Worm (Caenorhabditis elegans) whole organism, mixed stage, embryonic: Measurements from ENCODE around the gene hbl-1.

Experiments
- M03D4.4 ChIP-seq: sonication (generic microtip); optimal IDR thresholded peaks from 2 replicates; lab custom pipeline; 2017; ENCODE audit warnings: mild to moderate bottlenecking, missing genetic modification characterization, missing compliant biosample characterization
- bed-3 ChIP-seq: fragments of 200-800 bp; sonication (Bioruptor generic); optimal IDR thresholded peaks from 3 replicates; lab custom pipeline; 2018; ENCODE audit warnings: mild to moderate bottlenecking, missing genetic modification characterization, moderate library complexity, missing compliant biosample characterization
- blmp-1 ChIP-seq: fragments of 150-350 bp; optimal IDR thresholded peaks from 2 replicates; lab custom pipeline; 2014; ENCODE audit warnings: missing biosample characterization, missing genetic modification characterization
- ceh-43 ChIP-seq: fragments of 200-800 bp; sonication (Bioruptor generic); optimal IDR thresholded peaks from 2 replicates; lab custom pipeline; 2018; ENCODE audit warnings: mild to moderate bottlenecking, missing genetic modification characterization, moderate library complexity, missing compliant biosample characterization
- ceh-83 ChIP-seq: fragments of 200-800 bp; sonication (Bioruptor generic); optimal IDR thresholded peaks from 2 replicates; lab custom pipeline; 2018; ENCODE audit warnings: mild to moderate bottlenecking, missing genetic modification characterization, missing compliant biosample characterization
- ces-1 ChIP-seq: fragments of 150-350 bp; optimal IDR thresholded peaks from 2 replicates; lab custom pipeline; 2014; ENCODE audit warnings: missing biosample characterization, missing genetic modification reagents, missing genetic modification characterization
- cnd-1 ChIP-seq: fragments of 200-800 bp; sonication (Bioruptor generic); optimal IDR thresholded peaks from 2 replicates; lab custom pipeline; 2018; ENCODE audit warnings: mild to moderate bottlenecking, missing genetic modification characterization, missing compliant biosample characterization
- drap-1 ChIP-seq: fragments of 200-800 bp; sonication (Bioruptor generic); optimal IDR thresholded peaks from 3 replicates; lab custom pipeline; 2018; ENCODE audit warnings: mild to moderate bottlenecking, missing genetic modification characterization, missing compliant biosample characterization
- elt-1 ChIP-seq: sonication (generic microtip); optimal IDR thresholded peaks from 2 replicates; lab custom pipeline; 2017; ENCODE audit warnings: missing genetic modification characterization, mild to moderate bottlenecking, missing compliant biosample characterization, antibody characterized with exemption, moderate library complexity, borderline replicate concordance; ENCODE audit not compliant: insufficient read depth
- elt-3 ChIP-seq: fragments of 150-350 bp; optimal IDR thresholded peaks from 2 replicates; lab custom pipeline; 2014; ENCODE audit warnings: missing biosample characterization, missing genetic modification characterization
- flh-1 ChIP-seq: fragments of 200-800 bp; sonication (Bioruptor generic); optimal IDR thresholded peaks from 2 replicates; lab custom pipeline; 2018; ENCODE audit warnings: mild to moderate bottlenecking, missing genetic modification characterization, moderate library complexity, missing compliant biosample characterization
- hlh-1 ChIP-seq: fragments of 150-350 bp; optimal IDR thresholded peaks from 2 replicates; lab custom pipeline; 2014; ENCODE audit warnings: missing biosample characterization, missing genetic modification reagents, missing genetic modification characterization
- lin-13 ChIP-seq: fragments of 150-350 bp; optimal IDR thresholded peaks from 2 replicates; lab custom pipeline; 2014; ENCODE audit warnings: missing biosample characterization, missing genetic modification characterization
- lin-32 ChIP-seq: fragments of 200-800 bp; sonication (Bioruptor generic); optimal IDR thresholded peaks from 2 replicates; lab custom pipeline; 2018; ENCODE audit warnings: mild to moderate bottlenecking, missing genetic modification characterization, missing compliant biosample characterization
- mep-1 ChIP-seq: fragments of 150-350 bp; optimal IDR thresholded peaks from 2 replicates; lab custom pipeline; 2017; ENCODE audit warnings: missing biosample characterization, missing genetic modification reagents, missing genetic modification characterization, inconsistent platforms
- mls-2 ChIP-seq: sonication (generic microtip); optimal IDR thresholded peaks from 2 replicates; lab custom pipeline; 2016; ENCODE audit warnings: mild to moderate bottlenecking, missing genetic modification characterization, moderate library complexity, missing compliant biosample characterization
- nhr-12 ChIP-seq: fragments of 150-350 bp; optimal IDR thresholded peaks from 2 replicates; lab custom pipeline; 2014; ENCODE audit warnings: missing biosample characterization, missing genetic modification characterization
- nhr-2 ChIP-seq: fragments of 150-350 bp; optimal IDR thresholded peaks from 2 replicates; lab custom pipeline; 2014; ENCODE audit warnings: missing biosample characterization, missing genetic modification characterization
- nhr-28 ChIP-seq: fragments of 150-350 bp; optimal IDR thresholded peaks from 2 replicates; lab custom pipeline; 2014; ENCODE audit warnings: missing biosample characterization, missing genetic modification characterization
- nhr-76 ChIP-seq: sonication (generic microtip); optimal IDR thresholded peaks from 2 replicates; lab custom pipeline; 2017; ENCODE audit warnings: missing biosample characterization, missing genetic modification characterization
- pha-4 ChIP-seq: fragments of 150-350 bp; optimal IDR thresholded peaks from 2 replicates; lab custom pipeline; 2018; ENCODE audit warnings: missing biosample characterization, missing genetic modification reagents, missing genetic modification characterization
- snpc-4 ChIP-seq: fragments of 150-350 bp; optimal IDR thresholded peaks from 2 replicates; lab custom pipeline; 2014; ENCODE audit warnings: missing biosample characterization, missing genetic modification characterization
- unc-120 ChIP-seq: sonication (generic microtip); optimal IDR thresholded peaks from 2 replicates; lab custom pipeline; 2017; ENCODE audit warnings: missing genetic modification characterization, missing compliant biosample characterization; ENCODE audit not compliant: poor library complexity, severe bottlenecking
- unc-39 ChIP-seq: fragments of 150-350 bp; optimal IDR thresholded peaks from 2 replicates; lab custom pipeline; 2014; ENCODE audit warnings: missing biosample characterization, missing genetic modification characterization
- unc-62 ChIP-seq: fragments of 150-350 bp; optimal IDR thresholded peaks from 2 replicates; lab custom pipeline; 2014; ENCODE audit warnings: missing biosample characterization, missing genetic modification reagents, missing genetic modification characterization
- zip-8 ChIP-seq: fragments of 150-350 bp; optimal IDR thresholded peaks from 2 replicates; lab custom pipeline; 2014; ENCODE audit warnings: missing biosample characterization, missing genetic modification characterization
- ztf-11 ChIP-seq: fragments of 150-350 bp; optimal IDR thresholded peaks from 2 replicates; lab custom pipeline; 2014; ENCODE audit warnings: missing biosample characterization, missing genetic modification characterization

The hbl-1 gene

DNA sequence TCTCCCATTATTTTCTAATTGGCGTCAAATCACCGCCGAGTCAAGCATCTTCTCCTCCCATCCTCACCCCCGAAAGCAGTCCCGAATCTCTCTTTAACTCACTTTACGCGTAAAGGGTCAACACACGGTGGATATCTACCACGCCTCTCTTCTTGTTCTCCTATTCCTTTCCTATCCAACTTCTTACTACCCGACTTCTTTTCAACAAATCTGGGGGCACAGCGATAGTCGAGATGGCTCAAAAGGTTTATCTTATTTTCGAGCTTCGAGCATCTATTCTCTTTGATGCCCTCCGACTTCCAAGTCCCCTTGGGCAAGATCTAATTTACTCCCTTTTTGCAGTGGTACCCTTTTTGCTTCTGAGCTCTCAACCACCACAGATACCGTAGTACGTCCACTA is 37.2 kb downstream of the hbl-1 start:
- no peak for TF ChIP-seq elt-1 (tag; lab: Kevin White, UChicago)
- TF ChIP-seq ces-1 (GFP tag; lab: Kevin White, UChicago): peak; percentile 77
- no peak for TF ChIP-seq nhr-12 (tag; lab: Kevin White, UChicago)
- TF ChIP-seq snpc-4 (tag; lab: Kevin White, UChicago): no peak
- TF ChIP-seq unc-120: no peak
- TF ChIP-seq nhr-2 (tag; lab: Kevin White, UChicago): no peak

DNA sequence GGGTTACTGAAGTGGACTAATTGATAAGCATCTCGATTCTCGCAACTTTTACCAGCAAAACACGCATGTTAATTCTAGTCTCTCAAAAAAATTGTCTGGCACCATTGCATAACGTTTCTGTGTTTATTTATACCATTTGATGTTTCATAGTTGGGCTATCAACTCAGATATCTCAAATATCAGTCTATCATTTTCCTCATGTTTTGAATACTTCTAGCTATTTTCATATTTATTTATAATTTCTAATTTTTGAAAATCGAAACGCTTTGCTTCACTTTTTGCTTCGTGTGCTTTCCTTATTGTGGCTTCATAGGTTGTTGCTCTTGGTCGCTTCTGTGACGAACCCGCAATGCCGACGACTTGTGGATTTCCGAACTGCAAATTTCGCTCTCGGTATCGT is 40.5 kb downstream of the hbl-1 start, which contains the start of gene ctbp-1:
Gene ctbp-1, plus strand, starts transcription at position 301 of the 400 bp plus-strand sequence.
- TF ChIP-seq lin-32 (GFP tag; lab: Kevin White, UChicago) (no peak), unc-62 (GFP tag; lab: Kevin White, UChicago) (no peak)

DNA sequence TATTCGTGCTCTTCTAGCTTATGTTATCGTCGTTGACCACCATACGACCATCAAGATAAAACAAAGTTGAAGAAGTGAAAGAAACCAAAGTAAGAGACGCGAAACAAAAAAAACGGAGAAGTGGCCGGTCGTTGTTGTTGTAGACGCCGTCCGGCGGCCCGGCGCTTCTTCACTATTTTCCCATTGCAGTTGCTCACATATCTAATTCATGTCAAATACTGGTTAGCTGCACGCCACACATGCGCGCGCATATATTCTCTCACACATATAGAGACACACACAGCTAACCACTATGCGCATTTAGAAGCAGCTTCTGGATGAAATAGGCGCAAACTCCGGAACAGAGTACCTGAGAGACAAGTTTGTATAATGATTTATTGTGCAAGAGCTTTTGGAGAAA is 46.1 kb downstream of the hbl-1 start:
- no peak for TF ChIP-seq ceh-43 (GFP tag; lab: Kevin White, UChicago)
- no peak for TF ChIP-seq elt-1 (tag; lab: Kevin White, UChicago)
- no peak for TF ChIP-seq blmp-1
- no peak for TF ChIP-seq bed-3
- TF ChIP-seq flh-1: no peak
- no peak for TF ChIP-seq M03D4.4 (tag; lab: Kevin White, UChicago)
- TF ChIP-seq snpc-4 (tag; lab: Kevin White, UChicago): no peak
- TF ChIP-seq nhr-76 (tag; lab: Kevin White, UChicago): no peak
- TF ChIP-seq pha-4: no peak
- no peak for TF ChIP-seq elt-3 (tag; lab: Kevin White, UChicago)
- no peak for TF ChIP-seq ceh-83 (GFP tag; lab: Kevin White, UChicago)
- TF ChIP-seq, all 35 proteins: peak for 0

DNA sequence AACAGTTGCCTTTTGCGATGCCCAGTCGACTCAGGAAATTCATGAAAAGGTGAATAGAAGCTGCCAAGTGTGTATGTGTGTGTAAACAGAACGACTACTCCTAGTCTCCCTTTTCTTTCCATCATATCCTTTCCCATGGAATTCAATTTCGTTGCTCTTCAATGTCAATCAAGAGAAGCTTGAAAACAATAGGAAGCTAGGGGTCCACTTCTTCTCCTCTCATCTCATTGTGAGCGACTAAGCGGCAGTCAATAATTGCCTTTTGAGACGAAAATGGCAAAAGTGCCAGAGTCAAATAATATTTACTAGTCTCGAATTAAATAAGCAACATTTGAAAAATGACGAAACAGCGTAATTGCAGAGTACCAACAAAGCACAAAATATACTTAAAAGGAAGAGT is 47.7 kb downstream of the hbl-1 start:
- TF ChIP-seq hlh-1 (tag; lab: Kevin White, UChicago): no peak
- no peak for TF ChIP-seq zip-8 (tag; lab: Kevin White, UChicago)
- TF ChIP-seq M03D4.4 (tag; lab: Kevin White, UChicago): no peak
- TF ChIP-seq lin-13: no peak
- no peak for TF ChIP-seq lin-32 (GFP tag; lab: Kevin White, UChicago)
- TF ChIP-seq ces-1 (GFP tag; lab: Kevin White, UChicago): peak; percentile 90
- no peak for TF ChIP-seq drap-1

DNA sequence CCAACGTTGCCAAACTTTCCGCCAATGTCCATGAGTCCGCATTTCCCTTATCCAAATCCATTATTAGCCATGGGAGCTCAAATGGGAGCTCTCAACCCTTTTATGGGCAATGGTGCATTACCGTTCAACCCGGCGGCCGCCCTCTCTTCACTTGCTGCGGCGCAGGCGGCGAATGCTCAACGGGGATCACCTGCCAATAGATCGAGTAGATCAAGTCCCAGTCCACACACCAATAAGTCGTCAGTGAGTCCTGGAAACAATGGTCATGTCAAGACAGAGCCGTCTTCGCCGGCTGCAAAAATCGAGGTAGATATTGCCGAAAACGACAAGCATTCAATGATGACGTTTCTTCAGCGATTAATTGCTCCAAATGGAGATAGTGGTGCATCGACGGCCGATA is 50.2 kb downstream of the hbl-1 start:
- TF ChIP-seq nhr-2 (tag; lab: Kevin White, UChicago) (no peak), zip-8 (tag; lab: Kevin White, UChicago) (no peak), blmp-1 (no peak), nhr-28 (tag; lab: Kevin White, UChicago) (no peak), snpc-4 (tag; lab: Kevin White, UChicago) (no peak), flh-1 (no peak), ces-1 (GFP tag; lab: Kevin White, UChicago) (no peak), unc-39 (no peak), mls-2 (no peak), bed-3 (no peak)

DNA sequence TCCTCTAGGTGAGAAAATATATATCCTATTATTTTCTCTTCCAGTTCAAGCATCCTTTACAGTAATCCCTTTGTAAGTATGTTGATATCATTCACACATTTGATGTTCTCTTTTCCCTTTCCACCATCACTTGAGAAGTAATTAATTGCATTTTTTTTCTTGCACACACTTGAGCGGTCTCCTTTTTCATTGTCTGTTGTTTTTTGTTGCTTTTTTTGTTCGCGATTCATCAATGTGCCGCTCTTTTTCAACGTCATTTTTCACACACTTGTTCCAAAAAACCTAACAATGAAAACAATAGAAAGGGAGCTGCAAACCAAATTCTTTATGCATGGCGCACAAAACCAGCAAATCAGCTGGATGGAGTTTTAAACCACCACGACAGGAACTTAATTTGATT is 53.6 kb downstream of the hbl-1 start, which contains the start of gene F49E10.4:
Gene F49E10.4, plus strand, starts transcription at position 301 of the 400 bp plus-strand sequence.
- TF ChIP-seq mep-1 (tag; lab: Kevin White, UChicago) (no peak), elt-3 (tag; lab: Kevin White, UChicago) (no peak), ces-1 (GFP tag; lab: Kevin White, UChicago) (peak; percentile 24), cnd-1 (tag; lab: Kevin White, UChicago) (no peak)

DNA sequence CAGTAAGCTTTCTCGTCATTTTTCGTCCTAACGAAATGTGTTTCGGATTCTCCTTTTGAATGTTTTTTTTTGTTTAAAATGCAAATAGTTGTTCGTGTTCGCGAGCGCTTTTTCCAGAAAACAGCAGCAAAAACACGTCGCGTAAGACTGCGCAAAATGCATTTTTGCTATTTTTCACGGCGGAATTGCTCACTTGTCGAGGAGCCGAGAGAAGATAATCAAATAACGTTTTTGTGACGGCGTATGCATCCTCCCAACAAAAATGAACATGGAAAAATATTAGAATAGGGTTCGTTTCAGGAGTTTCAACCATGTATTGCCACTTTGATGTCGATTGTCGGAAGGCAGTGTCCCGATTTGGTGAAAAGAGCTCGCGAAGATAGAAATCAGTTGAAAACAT is 55.1 kb downstream of the hbl-1 start:
- no peak for TF ChIP-seq ztf-11 (tag; lab: Kevin White, UChicago)
- peak; percentile 35 for TF ChIP-seq ces-1 (GFP tag; lab: Kevin White, UChicago)
